Worm (Caenorhabditis elegans): ENCODE measurements around the gene ztf-27.

ztf-27 gene

ce11 chrII:10370826-10371225 lies 14.3 kb upstream of the ztf-27 start:
- TF ChIP-seq ces-1 (GFP tag; optimal IDR thresholded peaks at IDR 0.05) = no peak
- no peak for TF ChIP-seq ceh-32 (tag; optimal IDR thresholded peaks at IDR 0.05; ENCODE audit: poor library complexity)
- TF ChIP-seq mxl-2 (GFP tag; conservative IDR thresholded peaks at IDR 0.05) = no peak
- peak in 1 of 2 experiments; percentile 60 for TF ChIP-seq unc-62 (GFP tag; optimal IDR thresholded peaks at IDR 0.05 in 1 of 2)
- TF ChIP-seq unc-62 (tag; optimal IDR thresholded peaks at IDR 0.05) = no peak

- TF ChIP-seq snpc-4 (tag; optimal IDR thresholded peaks at IDR 0.05) (no peak), ZK337.2 (GFP tag; IDR thresholded peaks at IDR 0.05) (no peak), D1046.2 (GFP tag; IDR thresholded peaks at IDR 0.05) (no peak), zip-2 (tag; optimal IDR thresholded peaks at IDR 0.05) (no peak), lin-15B (tag; optimal IDR thresholded peaks at IDR 0.05) (no peak), nhr-6 (tag; optimal IDR thresholded peaks at IDR 0.05) (no peak), ceh-20 (GFP tag; IDR thresholded peaks at IDR 0.05) (no peak), mxl-3 (GFP tag; optimal IDR thresholded peaks at IDR 0.05) (no peak), mdl-1 (tag; optimal IDR thresholded peaks at IDR 0.05) (no peak), F26F4.8 (GFP tag; conservative IDR thresholded peaks at IDR 0.05) (no peak), nhr-48 (tag; optimal IDR thresholded peaks at IDR 0.05) (no peak), mep-1 (tag; optimal IDR thresholded peaks at IDR 0.05) (no peak), attf-4 (tag; optimal IDR thresholded peaks at IDR 0.05) (no peak), T20F7.1 (GFP tag; optimal IDR thresholded peaks at IDR 0.05) (no peak), aly-2 (tag; optimal IDR thresholded peaks at IDR 0.05) (no peak), hlh-30 (tag; optimal IDR thresholded peaks at IDR 0.05; ENCODE audit: insufficient read depth) (no peak), F49E8.2 (tag; optimal IDR thresholded peaks at IDR 0.05; ENCODE audit: borderline replicate concordance) (no peak), php-3 (GFP tag; IDR thresholded peaks at IDR 0.05) (peak; percentile 39; the same call in 1 of the 2 replicates), dve-1 (tag; optimal IDR thresholded peaks at IDR 0.05; ENCODE audit: insufficient read depth) (peak; percentile 31), hlh-11 (tag; optimal IDR thresholded peaks at IDR 0.05) (peak; percentile 4), F44E2.7 (GFP tag; IDR thresholded peaks at IDR 0.05) (no peak), Y75B8A.6 (GFP tag; IDR thresholded peaks at IDR 0.05) (no peak), fkh-10 (GFP tag; optimal IDR thresholded peaks at IDR 0.05) (no peak), ces-1 (GFP tag; optimal IDR thresholded peaks at IDR 0.05) (no peak), ceh-44 (GFP tag; IDR thresholded peaks at IDR 0.05) (no peak), daf-16 (GFP tag; optimal IDR thresholded peaks at IDR 0.05) (no peak), daf-16 (tag; optimal IDR thresholded peaks at IDR 0.05) (peak; percentile 99), arid-1 (GFP tag; conservative IDR thresholded peaks at IDR 0.05) (no peak), snpc-1.2 (GFP tag; IDR thresholded peaks at IDR 0.05) (no peak), madf-9 (GFP tag; conservative IDR thresholded peaks at IDR 0.05) (no peak), aha-1 (tag) (peak; percentile 51), nhr-25 (tag; optimal IDR thresholded peaks at IDR 0.05; ENCODE audit: borderline replicate concordance, insufficient read depth) (no peak), vab-7 (GFP tag; IDR thresholded peaks at IDR 0.05) (no peak), mdt-29 (GFP tag; IDR thresholded peaks at IDR 0.05) (no peak), ztf-7 (tag; optimal IDR thresholded peaks at IDR 0.05) (no peak), unc-62 (GFP tag; optimal IDR thresholded peaks at IDR 0.05 in 1 of 2) (no peak), unc-62 (tag; optimal IDR thresholded peaks at IDR 0.05) (no peak), T26A8.4 (GFP tag; IDR thresholded peaks at IDR 0.05) (no peak)
These were observed 12.1 kb upstream of the ztf-27 start for ce11 chrII:10373016-10373415.

Data from whole organism, L4 larva.